Worm (Caenorhabditis elegans) whole organism, L2 larva: ENCODE measurements around the gene C52B9.4.

ENCODE experiments used
- C34F6.9 ChIP-seq: fragments of 150-350 bp; optimal IDR thresholded peaks from 2 replicates; lab custom pipeline; 2014; ENCODE audit warnings: missing biosample characterization, missing genetic modification characterization
- F13H6.1 ChIP-seq: sonication (generic microtip); optimal IDR thresholded peaks from 2 replicates; lab custom pipeline; 2016; ENCODE audit warnings: missing genetic modification characterization, missing compliant biosample characterization
- R02D3.7 ChIP-seq: fragments of 150-350 bp; optimal IDR thresholded peaks from 2 replicates; lab custom pipeline; 2014; ENCODE audit warnings: missing biosample characterization, missing genetic modification characterization
- Y55F3AM.14 ChIP-seq: fragments of 200-800 bp; sonication (Bioruptor generic); optimal IDR thresholded peaks from 2 replicates; lab custom pipeline; 2018; ENCODE audit warnings: mild to moderate bottlenecking, missing genetic modification characterization, missing compliant biosample characterization
- alr-1 ChIP-seq: fragments of 150-350 bp; optimal IDR thresholded peaks from 2 replicates; lab custom pipeline; 2014; ENCODE audit warnings: missing biosample characterization, missing genetic modification characterization
- aly-2 ChIP-seq: fragments of 150-350 bp; optimal IDR thresholded peaks from 2 replicates; lab custom pipeline; 2014; ENCODE audit warnings: missing biosample characterization, missing genetic modification characterization
- ama-1 ChIP-seq: fragments of 150-350 bp; optimal IDR thresholded peaks from 2 replicates; lab custom pipeline; 2018; ENCODE audit warnings: inconsistent platforms
- blmp-1 ChIP-seq: sonication (generic microtip); optimal IDR thresholded peaks from 2 replicates; lab custom pipeline; 2017; ENCODE audit warnings: missing genetic modification characterization, mild to moderate bottlenecking, missing compliant biosample characterization, antibody characterized with exemption, moderate library complexity; ENCODE audit not compliant: insufficient read depth
- ceh-16 ChIP-seq: fragments of 150-350 bp; optimal IDR thresholded peaks from 2 replicates; lab custom pipeline; 2014; ENCODE audit warnings: missing biosample characterization, missing genetic modification characterization
- ceh-82 ChIP-seq: fragments of 150-350 bp; optimal IDR thresholded peaks from 2 replicates; lab custom pipeline; 2014; ENCODE audit warnings: missing biosample characterization, missing genetic modification characterization
- crh-2 ChIP-seq: sonication (generic microtip); optimal IDR thresholded peaks from 2 replicates; lab custom pipeline; 2017; ENCODE audit warnings: missing biosample characterization, missing genetic modification characterization
- egl-27 ChIP-seq: sonication (generic microtip); optimal IDR thresholded peaks from 3 replicates; lab custom pipeline; 2017; ENCODE audit warnings: missing biosample characterization, missing genetic modification reagents, missing genetic modification characterization
- elt-1 ChIP-seq: fragments of 150-350 bp; optimal IDR thresholded peaks from 2 replicates; lab custom pipeline; 2014; ENCODE audit warnings: missing biosample characterization, missing genetic modification characterization
- elt-3 ChIP-seq: sonication (generic microtip); optimal IDR thresholded peaks from 2 replicates; lab custom pipeline; 2017; ENCODE audit warnings: missing biosample characterization, missing genetic modification characterization
- fos-1 ChIP-seq: fragments of 150-350 bp; optimal IDR thresholded peaks from 2 replicates; lab custom pipeline; 2014; ENCODE audit warnings: missing biosample characterization, missing genetic modification characterization
- gmeb-1 ChIP-seq: fragments of 150-350 bp; optimal IDR thresholded peaks from 2 replicates; lab custom pipeline; 2014; ENCODE audit warnings: missing biosample characterization, missing genetic modification characterization
- lin-13 ChIP-seq: fragments of 150-350 bp; optimal IDR thresholded peaks from 2 replicates; lab custom pipeline; 2014; ENCODE audit warnings: missing biosample characterization, missing genetic modification reagents, missing genetic modification characterization
- lsy-2 ChIP-seq, 2 experiments: fragments of 150-350 bp in 1 of 2; sonication (generic microtip) in 1 of 2; optimal IDR thresholded peaks; 2 replicates each; lab custom pipeline; 2014 to 2017; ENCODE audit warnings: missing biosample characterization in 2 of 2, missing genetic modification characterization in 2 of 2
- mab-5 ChIP-seq: fragments of 150-350 bp; optimal IDR thresholded peaks from 2 replicates; lab custom pipeline; 2014; ENCODE audit warnings: missing biosample characterization, missing genetic modification characterization
- nhr-129 ChIP-seq: fragments of 150-350 bp; optimal IDR thresholded peaks from 2 replicates; lab custom pipeline; 2014; ENCODE audit warnings: missing biosample characterization, missing genetic modification characterization
- nhr-21 ChIP-seq: fragments of 150-350 bp; optimal IDR thresholded peaks from 2 replicates; lab custom pipeline; 2014; ENCODE audit warnings: missing biosample characterization, missing genetic modification characterization
- nhr-25 ChIP-seq: fragments of 150-350 bp; sonication (generic microtip); optimal IDR thresholded peaks from 3 replicates; lab custom pipeline; 2014; ENCODE audit warnings: missing biosample characterization, missing genetic modification characterization
- skn-1 ChIP-seq: sonication (generic microtip); optimal IDR thresholded peaks from 2 replicates; lab custom pipeline; 2017; ENCODE audit warnings: missing biosample characterization, missing genetic modification characterization
- sma-3 ChIP-seq: sonication (generic microtip); optimal IDR thresholded peaks from 2 replicates; lab custom pipeline; 2016; ENCODE audit warnings: missing genetic modification reagents, missing genetic modification characterization, missing compliant biosample characterization
- sma-9 ChIP-seq, 2 experiments: fragments of 150-350 bp in 1 of 2; sonication (generic microtip) in 1 of 2; optimal IDR thresholded peaks; 2 replicates each; lab custom pipeline; 2014 to 2016; ENCODE audit warnings: missing genetic modification characterization in 2 of 2, mild to moderate bottlenecking in 1 of 2, missing biosample characterization in 1 of 2, missing compliant biosample characterization in 1 of 2, missing genetic modification reagents in 1 of 2, moderate library complexity in 1 of 2
- unc-39 ChIP-seq: fragments of 150-350 bp; optimal IDR thresholded peaks from 2 replicates; lab custom pipeline; 2014; ENCODE audit warnings: missing biosample characterization, missing genetic modification characterization
- unc-55 ChIP-seq: fragments of 150-350 bp; sonication (generic microtip); optimal IDR thresholded peaks from 3 replicates; lab custom pipeline; 2014; ENCODE audit warnings: missing biosample characterization, missing genetic modification reagents, missing genetic modification characterization
- unc-62 ChIP-seq: fragments of 150-350 bp; optimal IDR thresholded peaks from 2 replicates; lab custom pipeline; 2014; ENCODE audit warnings: missing biosample characterization, missing genetic modification reagents, missing genetic modification characterization
- zag-1 ChIP-seq: fragments of 150-350 bp; optimal IDR thresholded peaks from 2 replicates; lab custom pipeline; 2014; ENCODE audit warnings: missing biosample characterization, missing genetic modification characterization
- ztf-1 ChIP-seq: fragments of 200-800 bp; sonication (Bioruptor generic); conservative IDR thresholded peaks from 2 replicates; pipeline ENCODE4 v1.3.6; 2022; ENCODE audit warnings: missing genetic modification characterization, missing compliant biosample characterization
- ztf-11 ChIP-seq: sonication (generic microtip); optimal IDR thresholded peaks from 2 replicates; lab custom pipeline; 2017; ENCODE audit warnings: missing biosample characterization, missing genetic modification characterization
- ztf-4 ChIP-seq: fragments of 150-350 bp; optimal IDR thresholded peaks from 2 replicates; lab custom pipeline; 2014; ENCODE audit warnings: missing biosample characterization, missing genetic modification characterization

The C52B9.4 gene

ce11 chrX:4252047-4252446, 8.4 kb upstream of the C52B9.4 start, which contains the start of gene srv-5:
Gene srv-5, plus strand, starts transcription at chrX:4252347.
- no peak for TF ChIP-seq gmeb-1 (tag; lab: Kevin White, UChicago)
- TF ChIP-seq ztf-11 (tag; lab: Kevin White, UChicago): no peak
- TF ChIP-seq zag-1 (tag; lab: Kevin White, UChicago): no peak
- no peak for TF ChIP-seq egl-27 (tag; lab: Kevin White, UChicago)
- TF ChIP-seq sma-9 (GFP tag; optimal IDR thresholded peaks at IDR 0.05; lab: Kevin White, UChicago): no peak
- TF ChIP-seq sma-9 (tag; optimal IDR thresholded peaks at IDR 0.05; lab: Kevin White, UChicago): no peak
- TF ChIP-seq F13H6.1 (tag; lab: Kevin White, UChicago): no peak
- TF ChIP-seq ceh-82 (tag; lab: Kevin White, UChicago): no peak
- TF ChIP-seq unc-55 (GFP tag; lab: Kevin White, UChicago): no peak
- no peak for TF ChIP-seq lin-13 (GFP tag; lab: Kevin White, UChicago)
- TF ChIP-seq nhr-25 (tag; lab: Kevin White, UChicago): no peak
- no peak for TF ChIP-seq elt-3 (tag; lab: Kevin White, UChicago)
- TF ChIP-seq blmp-1 (tag; lab: Kevin White, UChicago): no peak
- no peak for TF ChIP-seq alr-1 (tag; lab: Kevin White, UChicago)
- no peak for TF ChIP-seq ceh-16 (tag; lab: Kevin White, UChicago)
- no peak for TF ChIP-seq lsy-2 (tag; optimal IDR thresholded peaks at IDR 0.05; lab: Kevin White, UChicago)

ce11 chrX:4254782-4255181, 5.7 kb upstream of the C52B9.4 start, which contains the start of gene taf-11.1:
Gene taf-11.1, plus strand, starts transcription at chrX:4255170.
- TF ChIP-seq C34F6.9 (tag; lab: Kevin White, UChicago) (peak; percentile 22), nhr-129 (tag; lab: Kevin White, UChicago) (peak; percentile 50), R02D3.7 (no peak), crh-2 (tag; lab: Kevin White, UChicago) (peak; percentile 54), sma-3 (GFP tag; lab: Kevin White, UChicago) (no peak), unc-55 (GFP tag; lab: Kevin White, UChicago) (peak; percentile 7), egl-27 (tag; lab: Kevin White, UChicago) (no peak), lsy-2 (tag; optimal IDR thresholded peaks at IDR 0.05; lab: Kevin White, UChicago) (peak in 1 of 2 experiments; percentile 50), Y55F3AM.14 (GFP tag; lab: Kevin White, UChicago) (no peak), skn-1 (tag; lab: Kevin White, UChicago) (no peak), sma-9 (GFP tag; optimal IDR thresholded peaks at IDR 0.05; lab: Kevin White, UChicago) (no peak), sma-9 (tag; optimal IDR thresholded peaks at IDR 0.05; lab: Kevin White, UChicago) (no peak), fos-1 (tag; lab: Kevin White, UChicago) (peak; percentile 27)

- TF ChIP-seq aly-2 (tag; lab: Kevin White, UChicago) (no peak), ama-1 (lab: Kevin White, UChicago) (no peak), gmeb-1 (tag; lab: Kevin White, UChicago) (no peak), C34F6.9 (tag; lab: Kevin White, UChicago) (no peak), ceh-16 (tag; lab: Kevin White, UChicago) (no peak)
Observed at ce11 chrX:4255366-4255765, 5.1 kb upstream of the C52B9.4 start.

ce11 chrX:4256761-4257160, 3.7 kb upstream of the C52B9.4 start, which contains the start of gene srv-6:
Gene srv-6, plus strand, starts transcription at chrX:4257061.
- no peak for TF ChIP-seq skn-1 (tag; lab: Kevin White, UChicago)
- no peak for TF ChIP-seq unc-39
- TF ChIP-seq unc-62: no peak
- no peak for TF ChIP-seq nhr-21 (tag; lab: Kevin White, UChicago)
- TF ChIP-seq ztf-1 (GFP tag; lab: Robert Waterston, UW): no peak

ce11 chrX:4263820-4264219, 3.4 kb downstream of the C52B9.4 start:
- TF ChIP-seq mab-5 (tag; lab: Kevin White, UChicago) (no peak), unc-55 (GFP tag; lab: Kevin White, UChicago) (no peak), elt-1 (tag; lab: Kevin White, UChicago) (no peak), unc-39 (no peak), gmeb-1 (tag; lab: Kevin White, UChicago) (no peak), ceh-16 (tag; lab: Kevin White, UChicago) (no peak), ztf-4 (tag; lab: Kevin White, UChicago) (no peak)
